Worm (Caenorhabditis elegans) whole organism, mixed stage, embryonic: Measurements from ENCODE around the gene rpl-42.

Experiments used
- lin-32 ChIP-seq: fragments of 200-800 bp; sonication (Bioruptor generic); optimal IDR thresholded peaks from 2 replicates; lab custom pipeline; 2018; ENCODE audit warnings: mild to moderate bottlenecking, missing genetic modification characterization, missing compliant biosample characterization
- lsy-2 ChIP-seq: fragments of 150-350 bp; optimal IDR thresholded peaks from 2 replicates; lab custom pipeline; 2014; ENCODE audit warnings: missing biosample characterization, missing genetic modification characterization

- TF ChIP-seq lsy-2 (tag; lab: Kevin White, UChicago) (peak; percentile 98), lin-32 (GFP tag; lab: Kevin White, UChicago) (no peak)
Measured at ce11 chrII:11097154-11097887, 4.8 kb downstream of the rpl-42 start, which contains the start of the genes rpl-36.A and nuo-1.
